Fruit fly (Drosophila melanogaster): ENCODE measurements around the gene CG5790.

DNA sequence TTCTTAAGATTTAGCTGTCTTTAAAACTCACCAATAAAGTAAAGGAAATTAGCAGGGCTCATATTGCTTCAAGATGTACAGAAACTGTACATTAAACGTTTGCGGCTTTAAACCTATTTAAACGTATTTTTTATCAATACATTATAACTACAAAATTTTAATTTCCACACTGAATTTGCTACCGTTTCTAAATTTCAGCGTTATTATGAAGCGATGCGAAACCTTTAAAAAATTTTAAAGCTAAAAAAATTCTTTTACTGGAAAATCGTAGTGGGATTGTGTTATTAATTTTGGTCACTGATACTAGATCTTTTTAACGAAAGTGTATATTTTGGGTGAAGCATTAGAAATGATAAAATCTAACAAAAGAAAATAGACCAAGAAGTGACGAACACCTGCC, 14.7 kb downstream of the CG5790 start, which contains the start of gene CG43354:
- TF ChIP-seq pan (optimal IDR thresholded peaks at IDR 0.05), result no peak
- TF ChIP-seq usp (GFP tag; optimal IDR thresholded peaks at IDR 0.05), result no peak
- TF ChIP-seq CG8478 (optimal IDR thresholded peaks at IDR 0.05), result no peak
- no peak for TF ChIP-seq Dll (optimal IDR thresholded peaks at IDR 0.05)
- TF ChIP-seq EcR (GFP tag; optimal IDR thresholded peaks at IDR 0.05), result no peak
- TF ChIP-seq psq (optimal IDR thresholded peaks at IDR 0.05), result no peak

All from whole organism.